Worm (Caenorhabditis elegans) whole organism, L4 larva: Measurements from ENCODE around the gene Y55F3AM.13.

Experiments
- D1046.2 ChIP-seq: fragments of 200-800 bp; sonication (Bioruptor generic); IDR thresholded peaks from 2 replicates; pipeline ENCODE4 v1.3.6; 2022; ENCODE audit warnings: missing genetic modification characterization, missing compliant biosample characterization
- F10B5.3 ChIP-seq: sonication (generic microtip); optimal IDR thresholded peaks from 2 replicates; lab custom pipeline; 2016; ENCODE audit warnings: mild to moderate bottlenecking, missing genetic modification characterization, missing compliant biosample characterization
- T20F7.1 ChIP-seq: fragments of 200-800 bp; sonication (Bioruptor generic); optimal IDR thresholded peaks from 2 replicates; lab custom pipeline; 2018; ENCODE audit warnings: mild to moderate bottlenecking, missing genetic modification characterization, missing compliant biosample characterization
- T26A8.4 ChIP-seq: fragments of 200-800 bp; sonication (Bioruptor generic); IDR thresholded peaks from 2 replicates; pipeline ENCODE4 v1.3.6; 2022; ENCODE audit warnings: missing genetic modification characterization, missing compliant biosample characterization
- Y75B8A.6 ChIP-seq: fragments of 200-800 bp; sonication (Bioruptor generic); IDR thresholded peaks from 2 replicates; pipeline ENCODE4 v1.3.6; 2022; ENCODE audit warnings: missing genetic modification reagents, missing genetic modification characterization, missing compliant biosample characterization
- ZK337.2 ChIP-seq: fragments of 200-800 bp; sonication (Bioruptor generic); IDR thresholded peaks from 2 replicates; pipeline ENCODE4 v1.3.6; 2022; ENCODE audit warnings: missing genetic modification reagents, missing genetic modification characterization, missing compliant biosample characterization
- ama-1 ChIP-seq: fragments of 150-350 bp; optimal IDR thresholded peaks from 2 replicates; lab custom pipeline; 2014; ENCODE audit warnings: inconsistent platforms, mixed read lengths
- attf-4 ChIP-seq: sonication (generic microtip); optimal IDR thresholded peaks from 3 replicates; lab custom pipeline; 2017; ENCODE audit warnings: missing biosample characterization, missing genetic modification characterization
- ceh-20 ChIP-seq: fragments of 200-800 bp; sonication (Bioruptor generic); IDR thresholded peaks from 2 replicates; pipeline ENCODE4 v1.3.6; 2022; ENCODE audit warnings: missing genetic modification reagents, missing genetic modification characterization, missing compliant biosample characterization
- ceh-44 ChIP-seq: fragments of 200-800 bp; sonication (Bioruptor generic); IDR thresholded peaks from 2 replicates; pipeline ENCODE4 v1.3.6; 2022; ENCODE audit warnings: missing genetic modification reagents, missing genetic modification characterization, missing compliant biosample characterization
- ceh-62 ChIP-seq: sonication (generic microtip); optimal IDR thresholded peaks from 2 replicates; lab custom pipeline; 2017; ENCODE audit warnings: missing biosample characterization, missing genetic modification characterization
- ces-1 ChIP-seq: fragments of 150-350 bp; sonication (generic microtip); optimal IDR thresholded peaks from 4 replicates; lab custom pipeline; 2014; ENCODE audit warnings: missing biosample characterization, missing genetic modification reagents, missing genetic modification characterization
- cey-2 ChIP-seq: sonication (generic microtip); optimal IDR thresholded peaks from 3 replicates; lab custom pipeline; 2017; ENCODE audit warnings: missing genetic modification characterization, mild to moderate bottlenecking, missing compliant biosample characterization, antibody characterized with exemption, borderline replicate concordance; ENCODE audit not compliant: insufficient read depth
- ctbp-1 ChIP-seq: fragments of 200-800 bp; sonication (Bioruptor generic); IDR thresholded peaks from 2 replicates; pipeline ENCODE4 v1.3.6; 2022; ENCODE audit warnings: missing genetic modification reagents, missing genetic modification characterization, missing compliant biosample characterization
- daf-12 ChIP-seq: fragments of 150-350 bp; optimal IDR thresholded peaks from 2 replicates; lab custom pipeline; 2014; ENCODE audit warnings: missing biosample characterization, missing genetic modification reagents, missing genetic modification characterization
- daf-8 ChIP-seq: fragments of 200-800 bp; sonication (Bioruptor generic); IDR thresholded peaks from 2 replicates; pipeline ENCODE4 v1.3.6; 2022; ENCODE audit warnings: missing genetic modification characterization, missing compliant biosample characterization
- dpl-1 ChIP-seq: fragments of 150-350 bp; optimal IDR thresholded peaks from 2 replicates; lab custom pipeline; 2014; ENCODE audit warnings: missing biosample characterization, missing genetic modification reagents, missing genetic modification characterization
- dve-1 ChIP-seq: sonication (generic microtip); optimal IDR thresholded peaks from 2 replicates; lab custom pipeline; 2017; ENCODE audit warnings: antibody characterized with exemption, mild to moderate bottlenecking, missing genetic modification characterization, missing compliant biosample characterization; ENCODE audit not compliant: insufficient read depth
- egl-43 ChIP-seq: fragments of 200-800 bp; sonication (Bioruptor generic); IDR thresholded peaks from 2 replicates; pipeline ENCODE4 v1.3.6; 2022; ENCODE audit warnings: missing genetic modification reagents, missing genetic modification characterization, missing compliant biosample characterization
- hlh-11 ChIP-seq: fragments of 200-800 bp; sonication (Bioruptor generic); optimal IDR thresholded peaks from 2 replicates; lab custom pipeline; 2018; ENCODE audit warnings: mild to moderate bottlenecking, missing genetic modification characterization, missing compliant biosample characterization
- jun-1 ChIP-seq: fragments of 150-350 bp; optimal IDR thresholded peaks from 2 replicates; lab custom pipeline; 2014; ENCODE audit warnings: missing biosample characterization, missing genetic modification reagents, missing genetic modification characterization
- lin-29 ChIP-seq: fragments of 200-800 bp; sonication (Bioruptor generic); IDR thresholded peaks from 2 replicates; pipeline ENCODE4 v1.3.6; 2022; ENCODE audit warnings: missing genetic modification reagents, missing genetic modification characterization, missing compliant biosample characterization
- lin-38 ChIP-seq: fragments of 200-800 bp; sonication (Bioruptor generic); IDR thresholded peaks from 2 replicates; pipeline ENCODE4 v1.3.6; 2022; ENCODE audit warnings: missing genetic modification reagents, missing genetic modification characterization, missing compliant biosample characterization
- lir-3 ChIP-seq: sonication (generic microtip); optimal IDR thresholded peaks from 2 replicates; lab custom pipeline; 2016; ENCODE audit warnings: mild to moderate bottlenecking, missing genetic modification characterization, missing compliant biosample characterization
- madf-5 ChIP-seq, 2 experiments: fragments of 200-800 bp; sonication (Bioruptor generic); IDR thresholded peaks; 2 replicates each; pipeline ENCODE4 v1.3.6; 2022; ENCODE audit warnings: missing compliant biosample characterization in 2 of 2, missing genetic modification characterization in 2 of 2
- madf-9 ChIP-seq: fragments of 200-800 bp; sonication (Bioruptor generic); conservative IDR thresholded peaks from 2 replicates; pipeline ENCODE4 v1.3.6; 2022; ENCODE audit warnings: missing genetic modification reagents, missing genetic modification characterization, missing compliant biosample characterization
- mdl-1 ChIP-seq, 2 experiments: fragments of 150-350 bp in 1 of 2; sonication (generic microtip) in 1 of 2; optimal IDR thresholded peaks; 2 replicates each; lab custom pipeline; 2014 to 2017; ENCODE audit warnings: missing biosample characterization in 2 of 2, missing genetic modification characterization in 2 of 2
- mdt-29 ChIP-seq: fragments of 200-800 bp; sonication (Bioruptor generic); IDR thresholded peaks from 2 replicates; pipeline ENCODE4 v1.3.6; 2022; ENCODE audit warnings: missing genetic modification reagents, missing genetic modification characterization, missing compliant biosample characterization
- mes-2 ChIP-seq: sonication (generic microtip); optimal IDR thresholded peaks from 2 replicates; lab custom pipeline; 2016; ENCODE audit warnings: missing genotype, mild to moderate bottlenecking, missing genetic modification characterization, missing compliant biosample characterization; ENCODE audit not compliant: poor library complexity, severe bottlenecking
- mxl-2 ChIP-seq: fragments of 200-800 bp; sonication (Bioruptor generic); conservative IDR thresholded peaks from 2 replicates; pipeline ENCODE4 v1.3.6; 2022; ENCODE audit warnings: missing genetic modification reagents, missing genetic modification characterization, missing compliant biosample characterization
- nhr-10 ChIP-seq: fragments of 150-350 bp; optimal IDR thresholded peaks from 2 replicates; lab custom pipeline; 2014; ENCODE audit warnings: missing biosample characterization, missing genetic modification characterization
- nhr-11 ChIP-seq: fragments of 150-350 bp; optimal IDR thresholded peaks from 2 replicates; lab custom pipeline; 2014; ENCODE audit warnings: missing biosample characterization, missing genetic modification characterization
- nhr-111 ChIP-seq: fragments of 200-800 bp; sonication (Bioruptor generic); optimal IDR thresholded peaks from 2 replicates; lab custom pipeline; 2018; ENCODE audit warnings: mild to moderate bottlenecking, missing genetic modification characterization, missing compliant biosample characterization
- nhr-237 ChIP-seq: sonication (generic microtip); optimal IDR thresholded peaks from 2 replicates; lab custom pipeline; 2017; ENCODE audit warnings: missing biosample characterization, missing genetic modification characterization
- nhr-42 ChIP-seq: fragments of 200-800 bp; sonication (Bioruptor generic); IDR thresholded peaks from 2 replicates; pipeline ENCODE4 v1.3.6; 2022; ENCODE audit warnings: missing genetic modification characterization, missing compliant biosample characterization
- nhr-48 ChIP-seq: sonication (generic microtip); optimal IDR thresholded peaks from 2 replicates; lab custom pipeline; 2016; ENCODE audit warnings: mild to moderate bottlenecking, missing genetic modification characterization, missing compliant biosample characterization
- nhr-6 ChIP-seq: fragments of 150-350 bp; optimal IDR thresholded peaks from 2 replicates; lab custom pipeline; 2014; ENCODE audit warnings: missing biosample characterization, missing genetic modification characterization
- nhr-76 ChIP-seq: fragments of 150-350 bp; optimal IDR thresholded peaks from 2 replicates; lab custom pipeline; 2014; ENCODE audit warnings: missing biosample characterization, missing genetic modification characterization
- nhr-77 ChIP-seq: fragments of 150-350 bp; optimal IDR thresholded peaks from 2 replicates; lab custom pipeline; 2014; ENCODE audit warnings: missing biosample characterization, missing genetic modification characterization
- rbr-2 ChIP-seq: sonication (generic microtip); optimal IDR thresholded peaks from 2 replicates; lab custom pipeline; 2016; ENCODE audit warnings: missing genotype, missing genetic modification characterization, missing compliant biosample characterization
- set-16 ChIP-seq: fragments of 200-800 bp; sonication (Bioruptor generic); IDR thresholded peaks from 2 replicates; pipeline ENCODE4 v1.3.6; 2022; ENCODE audit warnings: missing genetic modification reagents, missing genetic modification characterization, missing compliant biosample characterization
- spr-3 ChIP-seq: fragments of 200-800 bp; sonication (Bioruptor generic); optimal IDR thresholded peaks from 2 replicates; lab custom pipeline; 2018; ENCODE audit warnings: mild to moderate bottlenecking, missing genetic modification characterization, missing compliant biosample characterization
- tag-97 ChIP-seq: fragments of 200-800 bp; sonication (Bioruptor generic); IDR thresholded peaks from 2 replicates; pipeline ENCODE4 v1.3.6; 2022; ENCODE audit warnings: missing genetic modification characterization, missing compliant biosample characterization
- vab-7 ChIP-seq: fragments of 200-800 bp; sonication (Bioruptor generic); IDR thresholded peaks from 2 replicates; pipeline ENCODE4 v1.3.6; 2022; ENCODE audit warnings: missing genetic modification reagents, missing genetic modification characterization, missing compliant biosample characterization
- zag-1 ChIP-seq: fragments of 150-350 bp; optimal IDR thresholded peaks from 2 replicates; lab custom pipeline; 2014; ENCODE audit warnings: missing biosample characterization, missing genetic modification characterization
- zfp-2 ChIP-seq: sonication (generic microtip); optimal IDR thresholded peaks from 2 replicates; lab custom pipeline; 2016; ENCODE audit warnings: mild to moderate bottlenecking, missing genetic modification characterization, missing compliant biosample characterization
- zfp-3 ChIP-seq: fragments of 200-800 bp; sonication (Bioruptor generic); conservative IDR thresholded peaks from 2 replicates; pipeline ENCODE4 v1.3.6; 2022; ENCODE audit warnings: missing genetic modification reagents, missing genetic modification characterization, missing compliant biosample characterization
- zip-2 ChIP-seq: fragments of 150-350 bp; optimal IDR thresholded peaks from 2 replicates; lab custom pipeline; 2014; ENCODE audit warnings: missing biosample characterization, missing genetic modification characterization

Y55F3AM.13 gene

ce11 chrIV:1093870-1094564, 37.9 kb upstream of the Y55F3AM.13 start, which contains the start of the genes cct-8 and Y55F3AR.2 (continued):
- TF ChIP-seq ceh-62, result no peak
- TF ChIP-seq lir-3 (tag; lab: Kevin White, UChicago), result peak; percentile 14
- peak; percentile 88 for TF ChIP-seq nhr-111
- peak; percentile 71; the same call in 1 of the 2 replicates for TF ChIP-seq ceh-44
- TF ChIP-seq mdl-1 (tag; optimal IDR thresholded peaks at IDR 0.05; lab: Kevin White, UChicago), result peak in 1 of 2 experiments; percentile 65
- no peak for TF ChIP-seq daf-12
- peak; percentile 89 for TF ChIP-seq nhr-48 (tag; lab: Kevin White, UChicago)
- peak; percentile 96 for TF ChIP-seq nhr-42 (GFP tag; lab: Robert Waterston, UW)
- TF ChIP-seq T26A8.4 (GFP tag; lab: Robert Waterston, UW), result peak; percentile 99
- TF ChIP-seq zip-2 (tag; lab: Kevin White, UChicago), result peak; percentile 84
- TF ChIP-seq nhr-237 (tag; lab: Kevin White, UChicago), result no peak
- TF ChIP-seq D1046.2, result peak; percentile 95
- TF ChIP-seq set-16 (GFP tag; lab: Robert Waterston, UW), result peak; percentile 69
- TF ChIP-seq daf-8 (GFP tag; lab: Robert Waterston, UW), result no peak
- TF ChIP-seq ZK337.2 (GFP tag; lab: Robert Waterston, UW), result peak; percentile 90
- TF ChIP-seq lin-38 (GFP tag; lab: Robert Waterston, UW), result peak; percentile 97
- TF ChIP-seq madf-9 (GFP tag; lab: Robert Waterston, UW), result peak; percentile 96
- TF ChIP-seq jun-1 (tag; lab: Kevin White, UChicago), result peak; percentile 92
- TF ChIP-seq nhr-10 (tag; lab: Kevin White, UChicago), result peak; percentile 81

- TF ChIP-seq zfp-3 (GFP tag; lab: Robert Waterston, UW) (no peak), Y75B8A.6 (GFP tag; lab: Robert Waterston, UW) (no peak), nhr-237 (tag; lab: Kevin White, UChicago) (no peak), dve-1 (no peak), ama-1 (lab: Kevin White, UChicago) (peak; percentile 10), cey-2 (no peak), zip-2 (tag; lab: Kevin White, UChicago) (no peak), ceh-62 (no peak), nhr-11 (no peak), spr-3 (GFP tag; lab: Kevin White, UChicago) (peak; percentile 4), nhr-76 (no peak), nhr-77 (tag; lab: Kevin White, UChicago) (no peak), nhr-111 (no peak), zfp-2 (tag; lab: Kevin White, UChicago) (no peak), ces-1 (GFP tag; lab: Kevin White, UChicago) (no peak)
Measured at ce11 chrIV:1086913-1087312, 30.8 kb upstream of the Y55F3AM.13 start, which contains the start of gene csn-4. csn-4 (minus strand) TSS chrIV:1087013.

- TF ChIP-seq mxl-2 (GFP tag; lab: Robert Waterston, UW) (no peak), ZK337.2 (GFP tag; lab: Robert Waterston, UW) (no peak), mdt-29 (no peak), madf-5 (GFP tag; IDR thresholded peaks at IDR 0.05; lab: Robert Waterston, UW) (no peak), mes-2 (tag; lab: Kevin White, UChicago) (no peak), zip-2 (tag; lab: Kevin White, UChicago) (no peak), ces-1 (GFP tag; lab: Kevin White, UChicago) (no peak), lin-29 (GFP tag; lab: Robert Waterston, UW) (no peak), egl-43 (GFP tag; lab: Robert Waterston, UW) (no peak), ceh-20 (no peak), tag-97 (GFP tag; lab: Robert Waterston, UW) (no peak), F10B5.3 (tag; lab: Kevin White, UChicago) (no peak), zag-1 (no peak), nhr-77 (tag; lab: Kevin White, UChicago) (peak; percentile 65), dpl-1 (GFP tag; lab: Kevin White, UChicago) (no peak), ctbp-1 (GFP tag; lab: Robert Waterston, UW) (no peak), attf-4 (tag; lab: Kevin White, UChicago) (no peak), hlh-11 (tag; lab: Kevin White, UChicago) (peak; percentile 10), ceh-44 (no peak), T20F7.1 (GFP tag; lab: Kevin White, UChicago) (no peak), vab-7 (GFP tag; lab: Robert Waterston, UW) (no peak), rbr-2 (no peak), lin-38 (GFP tag; lab: Robert Waterston, UW) (no peak), nhr-6 (tag; lab: Kevin White, UChicago) (peak; percentile 53)
Measured at ce11 chrIV:1075484-1075883, 19.4 kb upstream of the Y55F3AM.13 start.
